Worm (Caenorhabditis elegans): ENCODE data around the gene K02F6.3.
A peak's percentile ranks its signal among the peaks of the same experiment; 100 is the strongest.

The K02F6.3 gene

DNA sequence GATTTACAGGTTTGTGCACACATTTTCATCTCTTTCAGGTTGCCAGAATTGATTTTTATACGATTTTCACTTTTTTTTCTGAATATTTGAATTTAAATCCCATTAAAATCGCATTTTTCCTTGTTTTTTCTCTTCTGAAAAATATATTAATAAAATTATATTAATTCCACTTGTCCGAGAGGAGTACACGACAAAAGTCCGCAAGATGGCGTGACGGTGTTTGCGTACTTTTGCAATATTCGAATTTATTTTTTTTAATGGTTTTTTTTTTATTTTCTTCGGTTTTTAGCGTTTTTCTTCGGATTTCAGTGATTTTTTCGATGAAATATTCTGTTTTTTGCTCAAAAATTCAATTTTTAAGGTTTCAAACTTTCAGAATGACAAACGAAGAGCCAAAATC, 18.9 kb downstream of the K02F6.3 start, which contains the start of gene usp-39 (continued):
- TF ChIP-seq alr-1 (tag; optimal IDR thresholded peaks at IDR 0.05) (no peak), lin-11 (tag; optimal IDR thresholded peaks at IDR 0.05) (no peak), nhr-12 (tag; optimal IDR thresholded peaks at IDR 0.05) (peak; percentile 41), lin-13 (GFP tag; optimal IDR thresholded peaks at IDR 0.05) (peak; percentile 88), mbf-1 (tag; optimal IDR thresholded peaks at IDR 0.05) (no peak), nhr-129 (tag; optimal IDR thresholded peaks at IDR 0.05) (no peak), ama-1 (optimal IDR thresholded peaks at IDR 0.05) (no peak)

DNA sequence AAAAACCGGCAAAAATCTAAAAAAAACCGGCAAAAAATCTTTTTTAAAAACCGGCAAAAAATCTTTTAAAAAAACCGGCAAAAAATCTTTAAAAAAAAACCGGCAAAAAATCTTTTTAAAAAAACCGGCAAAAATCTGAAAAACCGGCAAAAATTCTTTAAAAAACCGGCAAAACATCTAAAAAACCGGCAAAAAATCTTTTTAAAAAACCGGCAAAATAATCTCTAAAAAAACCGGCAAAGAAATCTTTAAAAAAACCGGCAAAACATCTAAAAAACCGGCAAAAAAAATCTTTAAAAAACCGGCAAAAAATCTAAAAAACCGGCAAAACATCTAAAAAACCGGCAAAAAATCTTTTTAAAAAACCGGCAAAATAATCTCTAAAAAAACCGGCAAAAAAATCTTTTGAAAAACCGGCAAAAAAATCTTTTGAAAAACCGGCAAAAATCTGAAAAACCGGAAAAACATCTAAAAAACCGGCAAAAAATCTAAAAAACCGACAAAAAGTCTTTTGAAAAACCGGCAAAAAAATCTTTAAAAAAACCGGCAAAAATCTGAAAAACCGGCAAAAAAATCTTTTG, 24.4 kb downstream of the K02F6.3 start:
- TF ChIP-seq mdl-1 (tag; optimal IDR thresholded peaks at IDR 0.05), result peak; percentile 1 to 25

DNA sequence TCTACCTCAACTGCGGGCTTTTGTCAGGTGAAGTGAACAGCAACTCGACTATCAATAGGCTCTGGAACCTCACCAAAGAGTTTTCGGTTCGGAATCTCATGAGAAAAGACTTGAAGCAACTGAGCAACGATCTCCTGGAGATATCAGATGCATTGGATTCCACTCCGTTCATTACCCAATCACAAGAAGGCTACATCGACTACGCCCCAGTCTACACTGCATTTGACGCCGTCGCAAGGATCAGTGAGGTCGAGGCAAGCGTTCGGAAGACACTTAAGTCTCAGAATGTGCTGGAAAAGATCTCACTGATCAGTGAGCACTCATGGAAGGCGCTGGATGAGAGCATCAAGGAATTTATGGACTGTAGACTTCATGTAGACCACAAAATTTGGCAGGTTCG, 32.2 kb downstream of the K02F6.3 start:
- TF ChIP-seq mbf-1 (tag; optimal IDR thresholded peaks at IDR 0.05) (no peak), lin-39 (tag; optimal IDR thresholded peaks at IDR 0.05) (no peak), ztf-1 (GFP tag; conservative IDR thresholded peaks at IDR 0.05) (no peak), lin-11 (tag; optimal IDR thresholded peaks at IDR 0.05) (no peak), nhr-237 (tag; optimal IDR thresholded peaks at IDR 0.05) (no peak), Y55F3AM.14 (GFP tag; optimal IDR thresholded peaks at IDR 0.05) (no peak), ztf-4 (tag; optimal IDR thresholded peaks at IDR 0.05) (no peak), ceh-16 (tag; optimal IDR thresholded peaks at IDR 0.05) (no peak), elt-1 (tag; optimal IDR thresholded peaks at IDR 0.05) (no peak), nhr-25 (tag; optimal IDR thresholded peaks at IDR 0.05) (no peak), ceh-82 (tag; optimal IDR thresholded peaks at IDR 0.05) (no peak), nhr-77 (tag; optimal IDR thresholded peaks at IDR 0.05) (no peak), ztf-11 (tag; optimal IDR thresholded peaks at IDR 0.05) (no peak), sem-4 (tag; optimal IDR thresholded peaks at IDR 0.05) (no peak), egl-27 (tag; optimal IDR thresholded peaks at IDR 0.05) (no peak), elt-3 (tag; optimal IDR thresholded peaks at IDR 0.05) (no peak), sma-9 (GFP tag; optimal IDR thresholded peaks at IDR 0.05) (no peak), sma-9 (tag; optimal IDR thresholded peaks at IDR 0.05) (no peak), F13H6.1 (tag; optimal IDR thresholded peaks at IDR 0.05) (no peak)

DNA sequence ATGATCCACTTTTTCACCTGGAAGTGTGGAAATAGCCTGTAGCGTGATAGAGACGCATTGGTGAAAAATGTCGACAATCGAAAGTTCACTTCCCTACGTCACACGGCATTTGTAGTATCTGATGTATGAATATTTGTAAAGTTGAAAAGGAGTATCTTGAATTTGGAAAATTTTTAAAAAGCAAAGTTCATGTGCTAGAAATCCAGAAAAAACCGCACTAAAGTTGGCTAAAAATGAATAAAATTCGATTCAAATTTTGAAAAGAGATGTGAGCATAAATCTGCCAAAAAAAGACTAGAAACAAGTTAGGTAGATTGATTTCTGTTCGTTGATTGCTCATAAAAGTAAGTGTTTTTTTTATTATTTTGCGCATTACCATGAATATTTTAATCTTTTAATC, 37.0 kb downstream of the K02F6.3 start, which contains the start of gene sri-74:
Gene sri-74, minus strand, starts transcription at position 101 of the 400 bp plus-strand sequence.
- TF ChIP-seq sma-3 (GFP tag; optimal IDR thresholded peaks at IDR 0.05) (no peak), crh-2 (tag; optimal IDR thresholded peaks at IDR 0.05) (no peak), sma-9 (GFP tag; optimal IDR thresholded peaks at IDR 0.05) (no peak), sma-9 (tag; optimal IDR thresholded peaks at IDR 0.05) (no peak), snpc-4 (tag; optimal IDR thresholded peaks at IDR 0.05) (no peak)

DNA sequence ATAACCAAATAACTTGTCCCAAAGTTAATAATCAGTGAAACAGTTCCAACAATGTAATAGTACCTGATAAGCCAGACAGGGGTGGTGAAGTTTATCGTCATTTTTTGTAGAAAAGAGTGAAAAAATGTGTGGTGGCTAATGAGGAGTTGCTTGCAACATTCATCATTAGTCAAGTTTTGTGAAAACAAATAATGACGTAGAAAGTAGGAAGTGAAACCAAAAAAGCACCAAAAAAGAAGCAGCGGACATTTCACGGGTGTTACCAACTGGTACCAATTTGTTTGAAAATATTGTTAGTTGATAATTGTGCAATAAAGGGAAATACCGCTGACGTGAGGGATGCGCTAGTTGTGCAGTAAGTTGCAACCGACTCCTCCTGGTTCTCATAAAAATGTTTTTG, 39.5 kb downstream of the K02F6.3 start, which contains the start of gene sri-36:
Gene sri-36, minus strand, starts transcription at position 101 of the 400 bp plus-strand sequence.
- TF ChIP-seq nhr-6 (tag; optimal IDR thresholded peaks at IDR 0.05) (no peak), ama-1 (optimal IDR thresholded peaks at IDR 0.05) (no peak), nhr-21 (tag; optimal IDR thresholded peaks at IDR 0.05) (no peak), nhr-11 (tag; optimal IDR thresholded peaks at IDR 0.05) (no peak), mbf-1 (tag; optimal IDR thresholded peaks at IDR 0.05) (no peak), F13H6.1 (tag; optimal IDR thresholded peaks at IDR 0.05) (no peak), peb-1 (tag; optimal IDR thresholded peaks at IDR 0.05) (no peak), mab-5 (tag; optimal IDR thresholded peaks at IDR 0.05) (no peak), lin-13 (GFP tag; optimal IDR thresholded peaks at IDR 0.05) (no peak), C34F6.9 (tag; optimal IDR thresholded peaks at IDR 0.05) (no peak), lin-39 (tag; optimal IDR thresholded peaks at IDR 0.05) (no peak), R02D3.7 (tag; optimal IDR thresholded peaks at IDR 0.05) (no peak), sma-3 (GFP tag; optimal IDR thresholded peaks at IDR 0.05) (no peak), unc-55 (GFP tag; optimal IDR thresholded peaks at IDR 0.05) (no peak), ZK546.5 (tag; optimal IDR thresholded peaks at IDR 0.05) (no peak), elt-3 (tag; optimal IDR thresholded peaks at IDR 0.05) (no peak), nhr-77 (tag; optimal IDR thresholded peaks at IDR 0.05) (no peak)
